Worm (Caenorhabditis elegans) whole organism, L4/young adult: ENCODE data around the gene F59D12.3.

Source experiments
- W03F9.2 ChIP-seq: fragments of 150-350 bp; optimal IDR thresholded peaks from 2 replicates; lab custom pipeline; 2014; ENCODE audit warnings: missing biosample characterization, missing genetic modification characterization
- dao-5 ChIP-seq: sonication (generic microtip); optimal IDR thresholded peaks from 2 replicates; lab custom pipeline; 2016; ENCODE audit warnings: missing genotype, missing genetic modification characterization, moderate library complexity, missing compliant biosample characterization

ce11 chrX:15608593-15608992 is 42.2 kb downstream of the F59D12.3 start:
- TF ChIP-seq dao-5 (tag; lab: Kevin White, UChicago) (no peak), W03F9.2 (tag; lab: Kevin White, UChicago) (no peak)
